Worm (Caenorhabditis elegans): ENCODE results near the gene M04B2.4.
A peak's percentile ranks its signal among the peaks of the same experiment; 100 is the strongest.

The M04B2.4 gene

DNA sequence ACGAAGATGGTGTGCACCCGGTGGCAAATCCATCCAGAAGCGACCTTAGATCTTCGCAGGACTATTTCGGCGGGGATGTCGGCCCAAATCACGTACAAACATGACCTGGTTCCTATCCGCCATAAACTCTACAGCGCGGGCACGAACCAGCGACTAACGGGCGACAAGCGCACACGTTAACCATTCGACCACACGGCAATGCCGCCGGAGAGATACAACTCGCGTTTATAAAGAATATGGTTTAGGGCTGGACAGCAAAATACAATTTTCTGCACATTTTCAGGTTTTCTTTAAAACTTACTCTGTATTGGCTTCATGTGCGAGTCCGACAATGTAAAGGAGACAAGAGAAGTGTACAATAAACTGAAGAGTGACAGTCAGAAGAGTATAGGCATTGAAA is 46.8 kb downstream of the M04B2.4 start (continued):
- TF ChIP-seq skn-1 (tag; optimal IDR thresholded peaks at IDR 0.05) (no peak), egl-43 (GFP tag; IDR thresholded peaks at IDR 0.05) (peak; percentile 99), T26A8.4 (GFP tag; IDR thresholded peaks at IDR 0.05) (peak; percentile 90), nhr-10 (tag; optimal IDR thresholded peaks at IDR 0.05) (no peak), spr-3 (GFP tag; optimal IDR thresholded peaks at IDR 0.05) (peak; percentile 85), ztf-7 (tag; optimal IDR thresholded peaks at IDR 0.05) (peak; percentile 45)

DNA sequence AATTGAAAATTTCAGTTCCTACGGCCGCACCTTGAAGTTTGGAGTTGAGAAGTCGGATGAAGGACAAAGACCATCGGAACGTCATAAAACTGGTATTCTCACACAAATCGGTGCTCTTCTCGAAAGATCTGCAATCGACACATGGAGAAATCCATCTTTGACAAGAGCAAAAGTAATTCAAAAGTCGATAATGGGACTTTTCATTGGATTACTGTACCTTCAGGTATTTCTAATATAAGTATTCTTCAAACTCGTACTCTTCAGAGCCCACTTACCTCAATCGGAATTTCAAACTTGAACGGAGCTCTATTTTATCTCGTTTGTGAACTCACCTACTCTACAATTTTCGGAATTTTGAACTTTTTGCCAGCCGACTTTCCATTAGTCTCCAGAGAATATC is 48.8 kb downstream of the M04B2.4 start:
- TF ChIP-seq unc-62 (GFP tag; optimal IDR thresholded peaks at IDR 0.05 in 1 of 2) (peak in 1 of 2 experiments; percentile 87), unc-62 (tag; optimal IDR thresholded peaks at IDR 0.05) (no peak), nhr-10 (tag; optimal IDR thresholded peaks at IDR 0.05) (no peak)

- TF ChIP-seq pha-4 (GFP tag; IDR thresholded peaks at IDR 0.05): no peak
- no peak for TF ChIP-seq pha-4 (tag; optimal IDR thresholded peaks at IDR 0.05)
- no peak for TF ChIP-seq tag-97 (GFP tag; IDR thresholded peaks at IDR 0.05)
- TF ChIP-seq daf-16 (GFP tag; optimal IDR thresholded peaks at IDR 0.05): no peak
- peak; percentile 95 for TF ChIP-seq daf-16 (tag; optimal IDR thresholded peaks at IDR 0.05)
- TF ChIP-seq pqm-1 (tag; optimal IDR thresholded peaks at IDR 0.05): peak; percentile 82
- TF ChIP-seq dve-1 (tag; optimal IDR thresholded peaks at IDR 0.05; ENCODE audit: insufficient read depth): peak; percentile 72
- TF ChIP-seq ZK546.5 (tag; optimal IDR thresholded peaks at IDR 0.05): no peak
- no peak for TF ChIP-seq ceh-32 (tag; optimal IDR thresholded peaks at IDR 0.05; ENCODE audit: poor library complexity)
- TF ChIP-seq nhr-28 (tag; optimal IDR thresholded peaks at IDR 0.05): peak; percentile 81
- TF ChIP-seq zip-2 (tag; optimal IDR thresholded peaks at IDR 0.05): no peak
- no peak for TF ChIP-seq lin-15B (tag; optimal IDR thresholded peaks at IDR 0.05)
- no peak for TF ChIP-seq sdz-12 (GFP tag; optimal IDR thresholded peaks at IDR 0.05)
- TF ChIP-seq aha-1 (tag): peak; percentile 58
Measured at ce11 chrIV:11469698-11470591, 50.9 kb downstream of the M04B2.4 start, which contains the start of the genes C10C6.13 and wht-2. Gene C10C6.13, minus strand, starts transcription at chrIV:11469748. Gene wht-2, plus strand, starts transcription at chrIV:11470436.

Data from whole organism, L4 larva.